Worm (Caenorhabditis elegans): Measurements from ENCODE around the gene T05A8.2.

- TF ChIP-seq mab-5 (tag; optimal IDR thresholded peaks at IDR 0.05) (no peak), pha-4 (tag; optimal IDR thresholded peaks at IDR 0.05) (no peak), nhr-237 (tag; optimal IDR thresholded peaks at IDR 0.05) (no peak), ces-1 (GFP tag; optimal IDR thresholded peaks at IDR 0.05) (no peak), ztf-11 (tag; optimal IDR thresholded peaks at IDR 0.05) (no peak), lsy-2 (tag; optimal IDR thresholded peaks at IDR 0.05) (no peak), unc-62 (GFP tag; optimal IDR thresholded peaks at IDR 0.05) (no peak), snpc-4 (tag; optimal IDR thresholded peaks at IDR 0.05) (no peak)
Measured at ce11 chrII:2702757-2703156, 8.1 kb downstream of the T05A8.2 start, which contains the start of gene sri-60.

All from whole organism, mixed stage, embryonic.